Worm (Caenorhabditis elegans): ENCODE measurements around the gene H23L24.1.

- TF ChIP-seq flt-1 (GFP tag; IDR thresholded peaks at IDR 0.05) (no peak), ztf-23 (GFP tag; IDR thresholded peaks at IDR 0.05) (no peak), cog-1 (tag; optimal IDR thresholded peaks at IDR 0.05) (no peak), T22C8.4 (GFP tag; IDR thresholded peaks at IDR 0.05) (no peak)
These were observed 34.2 kb downstream of the H23L24.1 start for ce11 chrIV:8752492-8752891.
